Worm (Caenorhabditis elegans) whole organism, L3 larva: Measurements from ENCODE around the gene D1044.6.

Experiments
- ZK546.5 ChIP-seq: sonication (generic microtip); optimal IDR thresholded peaks from 2 replicates; lab custom pipeline; 2017; ENCODE audit warnings: missing biosample characterization, missing genetic modification characterization
- ceh-28 ChIP-seq: fragments of 150-350 bp; optimal IDR thresholded peaks from 2 replicates; lab custom pipeline; 2014; ENCODE audit warnings: missing biosample characterization, missing genetic modification reagents, missing genetic modification characterization
- fkh-10 ChIP-seq: sonication (generic microtip); optimal IDR thresholded peaks from 2 replicates; lab custom pipeline; 2017; ENCODE audit warnings: missing biosample characterization, missing genetic modification reagents, missing genetic modification characterization
- mdl-1 ChIP-seq: fragments of 150-350 bp; optimal IDR thresholded peaks from 2 replicates; lab custom pipeline; 2014; ENCODE audit warnings: missing biosample characterization, missing genetic modification characterization

- TF ChIP-seq ZK546.5 (tag; lab: Kevin White, UChicago) (no peak), mdl-1 (tag; lab: Kevin White, UChicago) (no peak), fkh-10 (no peak), ceh-28 (tag; lab: Kevin White, UChicago) (no peak)
Observed at ce11 chrIII:5582766-5583165, 39.8 kb upstream of the D1044.6 start, which contains the start of the genes F56D2.8 and uev-2.
